Worm (Caenorhabditis elegans): ENCODE data around the gene F44B9.10.

The F44B9.10 gene

DNA sequence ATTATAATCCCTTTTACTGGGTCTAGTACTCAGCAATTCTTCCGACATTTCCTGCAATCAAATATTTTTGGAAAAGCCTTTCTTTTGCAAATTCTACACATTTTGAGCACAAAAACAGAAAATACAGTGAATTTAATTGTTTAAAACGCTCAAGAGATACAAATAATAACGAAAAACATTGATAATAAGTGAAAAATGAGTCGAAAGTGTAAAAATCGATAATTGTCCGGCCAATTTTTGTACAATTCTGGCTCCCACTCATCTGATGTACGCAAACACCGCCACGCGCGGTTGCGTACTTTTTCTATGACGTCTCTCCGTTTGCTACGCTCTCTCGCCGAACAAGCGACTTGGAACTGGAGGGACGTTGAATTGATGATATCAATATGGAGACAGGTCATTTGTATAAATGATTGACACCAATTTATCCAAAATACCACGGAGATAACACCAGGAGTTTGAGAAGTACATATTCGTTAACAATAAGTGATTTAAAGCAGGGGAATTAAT lies 12.6 kb downstream of the F44B9.10 start, which contains the start of gene lin-36 (continued):
- TF ChIP-seq ceh-27 (GFP tag; optimal IDR thresholded peaks at IDR 0.05) (peak; percentile 73), F49E8.2 (tag; optimal IDR thresholded peaks at IDR 0.05; ENCODE audit: insufficient read depth) (no peak), madf-3 (GFP tag; IDR thresholded peaks at IDR 0.05) (0 out of 2 replicates have a peak, but pooled peaks have one; percentile 9), aptf-3 (GFP tag; IDR thresholded peaks at IDR 0.05) (no peak), egrh-3 (GFP tag; IDR thresholded peaks at IDR 0.05) (no peak), mxl-1 (tag; optimal IDR thresholded peaks at IDR 0.05) (no peak), tbp1 (GFP tag; optimal IDR thresholded peaks at IDR 0.05) (peak; percentile 47), ZK185.1 (tag; optimal IDR thresholded peaks at IDR 0.05; ENCODE audit: poor library complexity, severe bottlenecking) (peak; percentile 24), snpc-4 (GFP tag; optimal IDR thresholded peaks at IDR 0.05) (peak; percentile 23), snpc-4 (tag; optimal IDR thresholded peaks at IDR 0.05) (peak in 2 of 4 experiments; percentile 23 to 63), snpc-3.4 (tag; optimal IDR thresholded peaks at IDR 0.05) (no peak), lir-1 (GFP tag; conservative IDR thresholded peaks at IDR 0.05) (no peak), F37B4.10 (GFP tag; IDR thresholded peaks at IDR 0.05) (no peak), nfyb-1 (GFP tag; IDR thresholded peaks at IDR 0.05) (no peak), mcd-1 (GFP tag; IDR thresholded peaks at IDR 0.05) (peak; percentile 68), ceh-79 (tag; optimal IDR thresholded peaks at IDR 0.05) (no peak), akir-1 (GFP tag; optimal IDR thresholded peaks at IDR 0.05) (no peak), nfya-2 (GFP tag; IDR thresholded peaks at IDR 0.05) (no peak), rec-8 (tag; optimal IDR thresholded peaks at IDR 0.05) (no peak), B0019.2 (GFP tag; conservative IDR thresholded peaks at IDR 0.05) (no peak), efl-1 (GFP tag; optimal IDR thresholded peaks at IDR 0.05) (peak; percentile 14), cebp-2 (GFP tag; IDR thresholded peaks at IDR 0.05) (no peak), madf-6 (GFP tag; IDR thresholded peaks at IDR 0.05) (peak; percentile 38; the same call in 1 of the 2 replicates), lin-26 (GFP tag; IDR thresholded peaks at IDR 0.05) (no peak), lsy-27 (tag; optimal IDR thresholded peaks at IDR 0.05; ENCODE audit: borderline replicate concordance, insufficient read depth) (no peak), ceh-40 (GFP tag; IDR thresholded peaks at IDR 0.05) (no peak), lag-1 (GFP tag; IDR thresholded peaks at IDR 0.05) (no peak), him-1 (tag; optimal IDR thresholded peaks at IDR 0.05) (peak; percentile 35), hmg-1.2 (GFP tag; IDR thresholded peaks at IDR 0.05) (peak; percentile 100), nhr-120 (GFP tag; IDR thresholded peaks at IDR 0.05) (no peak), B0035.1 (tag; optimal IDR thresholded peaks at IDR 0.05) (no peak), die-1 (tag; optimal IDR thresholded peaks at IDR 0.05) (no peak), let-607 (tag; optimal IDR thresholded peaks at IDR 0.05) (peak; percentile 59 to 63), unc-62 (GFP tag; optimal IDR thresholded peaks at IDR 0.05) (no peak), pbrm-1 (GFP tag; IDR thresholded peaks at IDR 0.05) (peak; percentile 57; the same call in 1 of the 2 replicates), ekl-4 (GFP tag; IDR thresholded peaks at IDR 0.05) (peak; percentile 46; the same call in 1 of the 2 replicates), zim-3 (tag; optimal IDR thresholded peaks at IDR 0.05) (no peak), Y67H2A.10 (GFP tag; conservative IDR thresholded peaks at IDR 0.05) (no peak), ztf-28 (GFP tag; IDR thresholded peaks at IDR 0.05) (no peak), mel-28 (tag; optimal IDR thresholded peaks at IDR 0.05; ENCODE audit: borderline replicate concordance) (no peak), F10E7.11 (tag; optimal IDR thresholded peaks at IDR 0.05) (no peak), xnd-1 (tag; optimal IDR thresholded peaks at IDR 0.05) (no peak), C17E4.6 (GFP tag; IDR thresholded peaks at IDR 0.05) (0 out of 2 replicates have a peak, but pooled peaks have one; percentile 8), tbx-9 (tag; optimal IDR thresholded peaks at IDR 0.05; ENCODE audit: borderline replicate concordance) (no peak), attf-5 (GFP tag; optimal IDR thresholded peaks at IDR 0.05) (peak; percentile 78), C06A6.2 (GFP tag; conservative IDR thresholded peaks at IDR 0.05) (no peak), lin-40 (tag; optimal IDR thresholded peaks at IDR 0.05) (no peak), Y53G8AR.9 (GFP tag; conservative IDR thresholded peaks at IDR 0.05) (no peak)

Data from whole organism, young adult.